Worm (Caenorhabditis elegans) whole organism, L2 larva: ENCODE data around the gene C36B7.6.

ENCODE experiments used
- C34F6.9 ChIP-seq: fragments of 150-350 bp; optimal IDR thresholded peaks from 2 replicates; lab custom pipeline; 2014; ENCODE audit warnings: missing biosample characterization, missing genetic modification characterization
- ama-1 ChIP-seq: fragments of 150-350 bp; optimal IDR thresholded peaks from 2 replicates; lab custom pipeline; 2018; ENCODE audit warnings: inconsistent platforms
- dmd-4 ChIP-seq: sonication (generic microtip); optimal IDR thresholded peaks from 2 replicates; lab custom pipeline; 2017; ENCODE audit warnings: missing biosample characterization, missing genetic modification characterization
- lin-13 ChIP-seq: fragments of 150-350 bp; optimal IDR thresholded peaks from 2 replicates; lab custom pipeline; 2014; ENCODE audit warnings: missing biosample characterization, missing genetic modification reagents, missing genetic modification characterization
- lsy-2 ChIP-seq, 2 experiments: fragments of 150-350 bp in 1 of 2; sonication (generic microtip) in 1 of 2; optimal IDR thresholded peaks; 2 replicates each; lab custom pipeline; 2014 to 2017; ENCODE audit warnings: missing biosample characterization in 2 of 2, missing genetic modification characterization in 2 of 2
- nhr-23 ChIP-seq: fragments of 150-350 bp; optimal IDR thresholded peaks from 2 replicates; lab custom pipeline; 2014; ENCODE audit warnings: missing biosample characterization, missing genetic modification reagents, missing genetic modification characterization
- nhr-25 ChIP-seq: fragments of 150-350 bp; sonication (generic microtip); optimal IDR thresholded peaks from 3 replicates; lab custom pipeline; 2014; ENCODE audit warnings: missing biosample characterization, missing genetic modification characterization
- sma-9 ChIP-seq, 2 experiments: fragments of 150-350 bp in 1 of 2; sonication (generic microtip) in 1 of 2; optimal IDR thresholded peaks; 2 replicates each; lab custom pipeline; 2014 to 2016; ENCODE audit warnings: missing genetic modification characterization in 2 of 2, mild to moderate bottlenecking in 1 of 2, missing biosample characterization in 1 of 2, missing compliant biosample characterization in 1 of 2, missing genetic modification reagents in 1 of 2, moderate library complexity in 1 of 2
- snpc-4 ChIP-seq: fragments of 150-350 bp; optimal IDR thresholded peaks from 2 replicates; lab custom pipeline; 2014; ENCODE audit warnings: missing biosample characterization, missing genetic modification characterization
- unc-39 ChIP-seq: fragments of 150-350 bp; optimal IDR thresholded peaks from 2 replicates; lab custom pipeline; 2014; ENCODE audit warnings: missing biosample characterization, missing genetic modification characterization
- unc-62 ChIP-seq: fragments of 150-350 bp; optimal IDR thresholded peaks from 2 replicates; lab custom pipeline; 2014; ENCODE audit warnings: missing biosample characterization, missing genetic modification reagents, missing genetic modification characterization

DNA sequence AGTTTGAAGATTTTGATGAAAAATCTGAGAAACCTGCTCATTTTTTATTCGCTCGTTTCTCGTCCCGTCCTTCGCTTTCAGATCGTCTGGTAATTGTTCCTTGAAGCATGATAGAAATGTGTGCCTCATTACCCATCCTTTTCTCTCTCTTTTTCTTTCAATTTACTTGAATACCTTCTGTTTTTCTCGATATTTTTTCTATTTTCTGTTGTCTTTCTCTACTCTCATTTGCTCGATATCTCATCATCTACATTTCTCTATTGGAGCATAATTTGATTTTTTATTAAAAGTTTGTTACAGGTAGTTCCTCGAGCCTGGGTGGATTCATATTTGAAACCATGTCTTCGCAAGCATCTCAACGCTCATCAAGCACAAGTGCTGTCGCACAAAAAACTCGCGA is 49.8 kb downstream of the C36B7.6 start, which contains the start of gene ubc-17:
- TF ChIP-seq unc-62 (no peak), ama-1 (lab: Kevin White, UChicago) (no peak), dmd-4 (no peak), lin-13 (GFP tag; lab: Kevin White, UChicago) (no peak), C34F6.9 (tag; lab: Kevin White, UChicago) (no peak), nhr-23 (tag; lab: Kevin White, UChicago) (no peak), nhr-25 (tag; lab: Kevin White, UChicago) (no peak), lsy-2 (tag; optimal IDR thresholded peaks at IDR 0.05; lab: Kevin White, UChicago) (no peak), snpc-4 (no peak), sma-9 (GFP tag; optimal IDR thresholded peaks at IDR 0.05; lab: Kevin White, UChicago) (no peak), sma-9 (tag; optimal IDR thresholded peaks at IDR 0.05; lab: Kevin White, UChicago) (no peak), unc-39 (tag; lab: Kevin White, UChicago) (no peak)
